Fruit fly (Drosophila melanogaster) whole organism, embryonic: ENCODE results near the gene CG32642.

Experiments
- Adf1 ChIP-seq: fragments of 200-800 bp; sonication (Bioruptor generic); IDR thresholded peaks from 2 replicates; pipeline ENCODE4 v1.3.6; 2022; ENCODE audit warnings: missing biosample characterization, missing genetic modification characterization
- CG10209 ChIP-seq: fragments of 200-800 bp; sonication (Bioruptor generic); optimal IDR thresholded peaks from 3 replicates; lab custom pipeline; 2017; ENCODE audit warnings: missing biosample characterization, mild to moderate bottlenecking, missing genetic modification characterization, missing genetic modification reagents
- CG10654 ChIP-seq: fragments of 200-800 bp; sonication (Bioruptor generic); optimal IDR thresholded peaks from 2 replicates; lab custom pipeline; 2016; ENCODE audit warnings: missing biosample characterization, missing genetic modification characterization
- CG10959 ChIP-seq: fragments of 200-800 bp; sonication (Bioruptor generic); IDR thresholded peaks from 2 replicates; pipeline ENCODE4 v1.3.6; 2022; ENCODE audit warnings: missing biosample characterization, missing genetic modification characterization
- CG10979 ChIP-seq: fragments of 200-800 bp; sonication (Bioruptor generic); optimal IDR thresholded peaks from 2 replicates; lab custom pipeline; 2018; ENCODE audit warnings: missing biosample characterization, mild to moderate bottlenecking, missing genetic modification characterization, moderate library complexity
- CG12769 ChIP-seq: fragments of 200-800 bp; sonication (Bioruptor generic); optimal IDR thresholded peaks from 2 replicates; lab custom pipeline; 2019; ENCODE audit warnings: missing biosample characterization, mild to moderate bottlenecking, missing genetic modification characterization, moderate library complexity
- CG13624 ChIP-seq: fragments of 200-800 bp; sonication (Bioruptor generic); optimal IDR thresholded peaks from 2 replicates; lab custom pipeline; 2016; ENCODE audit warnings: missing biosample characterization, missing genetic modification characterization
- CG13894 ChIP-seq: fragments of 200-800 bp; sonication (Bioruptor generic); optimal IDR thresholded peaks from 3 replicates; lab custom pipeline; 2018; ENCODE audit warnings: missing biosample characterization, mild to moderate bottlenecking, missing genetic modification characterization, moderate library complexity
- CG14441 ChIP-seq: fragments of 200-800 bp; sonication (Bioruptor generic); IDR thresholded peaks from 2 replicates; pipeline ENCODE4 v1.3.6; 2022; ENCODE audit warnings: missing biosample characterization, missing genetic modification characterization
- CG14667 ChIP-seq: fragments of 200-800 bp; sonication (Bioruptor generic); IDR thresholded peaks from 2 replicates; pipeline ENCODE4 v1.3.6; 2022; ENCODE audit warnings: missing biosample characterization, missing genetic modification characterization
- CG17186 ChIP-seq: fragments of 200-800 bp; sonication (Bioruptor generic); optimal IDR thresholded peaks from 3 replicates; lab custom pipeline; 2017; ENCODE audit warnings: missing biosample characterization, missing genetic modification reagents, missing genetic modification characterization
- CG17385 ChIP-seq: fragments of 200-800 bp; sonication (Bioruptor generic); optimal IDR thresholded peaks from 3 replicates; lab custom pipeline; 2018; ENCODE audit warnings: missing biosample characterization, mild to moderate bottlenecking, missing genetic modification characterization
- CG18599 ChIP-seq: fragments of 200-800 bp; sonication (Bioruptor generic); optimal IDR thresholded peaks from 3 replicates; lab custom pipeline; 2017; ENCODE audit warnings: missing biosample characterization, missing genetic modification characterization, mild to moderate bottlenecking, moderate library complexity, missing genetic modification reagents
- CG18764 ChIP-seq: fragments of 200-800 bp; sonication (Bioruptor generic); optimal IDR thresholded peaks from 3 replicates; lab custom pipeline; 2016; ENCODE audit warnings: missing biosample characterization, missing genetic modification characterization
- CG2120 ChIP-seq: fragments of 200-800 bp; sonication (Bioruptor generic); optimal IDR thresholded peaks from 3 replicates; lab custom pipeline; 2016; ENCODE audit warnings: missing biosample characterization, missing genetic modification characterization
- CG2199 ChIP-seq: fragments of 200-800 bp; sonication (Bioruptor generic); IDR thresholded peaks from 3 replicates; pipeline ENCODE4 v1.3.6; 2022; ENCODE audit warnings: missing biosample characterization, missing genetic modification characterization
- CG2712 ChIP-seq: fragments of 200-800 bp; optimal IDR thresholded peaks from 3 replicates; lab custom pipeline; 2019; ENCODE audit warnings: missing biosample characterization, mild to moderate bottlenecking, missing genetic modification characterization, moderate library complexity
- CG2889 ChIP-seq: fragments of 200-800 bp; sonication (Bioruptor generic); IDR thresholded peaks from 3 replicates; pipeline ENCODE4 v1.3.6; 2022; ENCODE audit warnings: missing biosample characterization, missing genetic modification characterization
- CG31441 ChIP-seq: fragments of 200-800 bp; sonication (Bioruptor generic); IDR thresholded peaks from 2 replicates; pipeline ENCODE4 v1.3.6; 2022; ENCODE audit warnings: missing biosample characterization, missing genetic modification characterization
- CG4424 ChIP-seq: fragments of 200-800 bp; sonication (Bioruptor generic); optimal IDR thresholded peaks from 3 replicates; lab custom pipeline; 2016; ENCODE audit warnings: missing biosample characterization, missing genetic modification characterization
- CG7556 ChIP-seq: fragments of 200-800 bp; sonication (Bioruptor generic); optimal IDR thresholded peaks from 2 replicates; lab custom pipeline; 2017; ENCODE audit warnings: missing biosample characterization, mild to moderate bottlenecking, missing genetic modification characterization
- CG8281 ChIP-seq: fragments of 200-800 bp; sonication (Bioruptor generic); optimal IDR thresholded peaks from 2 replicates; lab custom pipeline; 2018; ENCODE audit warnings: missing biosample characterization, mild to moderate bottlenecking, missing genetic modification characterization, moderate library complexity
- CG9727 ChIP-seq: fragments of 200-800 bp; sonication (Bioruptor generic); optimal IDR thresholded peaks from 3 replicates; lab custom pipeline; 2017; ENCODE audit warnings: missing biosample characterization, mild to moderate bottlenecking, missing genetic modification characterization
- D19A ChIP-seq: fragments of 200-800 bp; optimal IDR thresholded peaks from 3 replicates; lab custom pipeline; 2019; ENCODE audit warnings: missing biosample characterization, mild to moderate bottlenecking, missing genetic modification characterization, moderate library complexity
- Doc2 ChIP-seq: fragments of 200-800 bp; sonication (Bioruptor generic); IDR thresholded peaks from 2 replicates; pipeline ENCODE4 v1.3.6; 2022; ENCODE audit warnings: missing biosample characterization, missing genetic modification characterization
- ERR ChIP-seq: fragments of 200-800 bp; sonication (Bioruptor generic); optimal IDR thresholded peaks from 2 replicates; lab custom pipeline; 2016; ENCODE audit warnings: missing biosample characterization, missing genetic modification characterization
- GATAe ChIP-seq: fragments of 200-800 bp; sonication (Bioruptor generic); conservative IDR thresholded peaks from 2 replicates; pipeline ENCODE4 v1.3.6; 2022; ENCODE audit warnings: missing biosample characterization, missing genetic modification characterization
- Hand ChIP-seq: fragments of 200-800 bp; sonication (Bioruptor generic); optimal IDR thresholded peaks from 2 replicates; lab custom pipeline; 2017; ENCODE audit warnings: mild to moderate bottlenecking, missing biosample characterization, missing genetic modification reagents, missing genetic modification characterization
- Hmr ChIP-seq: fragments of 200-800 bp; sonication (Bioruptor generic); optimal IDR thresholded peaks from 3 replicates; lab custom pipeline; 2017; ENCODE audit warnings: mild to moderate bottlenecking, missing biosample characterization, missing genetic modification reagents, missing genetic modification characterization
- Hr39 ChIP-seq: fragments of >200 bp; optimal IDR thresholded peaks from 2 replicates; lab custom pipeline; 2017
- Lim3 ChIP-seq: fragments of 200-800 bp; sonication (Bioruptor generic); IDR thresholded peaks from 2 replicates; pipeline ENCODE4 v1.3.6; 2022; ENCODE audit warnings: missing biosample characterization, missing genetic modification characterization
- Mad ChIP-seq: fragments of 200-800 bp; sonication (Bioruptor generic); optimal IDR thresholded peaks from 2 replicates; lab custom pipeline; 2016; ENCODE audit warnings: missing biosample characterization, missing genetic modification characterization
- Stat92E ChIP-seq, 3 experiments: fragments of >200 bp in 2 of 3; fragments of 200-800 bp in 1 of 3; sonication (Bioruptor generic) in 1 of 3; optimal IDR thresholded peaks; 2 replicates each; lab custom pipeline; 2017 to 2019; ENCODE audit warnings: missing biosample characterization in 3 of 3, missing genetic modification characterization in 3 of 3, mild to moderate bottlenecking in 1 of 3, moderate library complexity in 1 of 3
- Trl ChIP-seq, 3 experiments: fragments of >200 bp in 2 of 3; fragments of 200-800 bp in 1 of 3; sonication (Bioruptor generic) in 1 of 3; optimal IDR thresholded peaks; 2 replicates in 1 of 3; 3 replicates in 2 of 3; lab custom pipeline; 2016 to 2017; ENCODE audit warnings: missing biosample characterization in 1 of 3, missing genetic modification characterization in 1 of 3
- ac ChIP-seq: fragments of 200-800 bp; sonication (Bioruptor generic); optimal IDR thresholded peaks from 3 replicates; lab custom pipeline; 2017; ENCODE audit warnings: missing biosample characterization, mild to moderate bottlenecking, missing genetic modification characterization
- disco-r ChIP-seq: fragments of 200-800 bp; sonication (Bioruptor generic); optimal IDR thresholded peaks from 2 replicates; lab custom pipeline; 2016; ENCODE audit warnings: missing biosample characterization, missing genetic modification characterization
- exex ChIP-seq: fragments of 200-800 bp; sonication (Bioruptor generic); optimal IDR thresholded peaks from 4 replicates; lab custom pipeline; 2018; ENCODE audit warnings: missing biosample characterization, mild to moderate bottlenecking, missing genetic modification characterization, moderate library complexity
- ftz-f1 ChIP-seq: fragments of 200-800 bp; sonication (Bioruptor generic); optimal IDR thresholded peaks from 2 replicates; lab custom pipeline; 2016; ENCODE audit warnings: missing biosample characterization, missing genetic modification characterization
- lab ChIP-seq: fragments of 200-800 bp; sonication (Bioruptor generic); optimal IDR thresholded peaks from 3 replicates; lab custom pipeline; 2017; ENCODE audit warnings: missing biosample characterization, missing genetic modification characterization, mild to moderate bottlenecking, moderate library complexity, missing genetic modification reagents
- mam ChIP-seq: fragments of 200-800 bp; sonication (Bioruptor generic); optimal IDR thresholded peaks from 3 replicates; lab custom pipeline; 2016; ENCODE audit warnings: missing biosample characterization, missing genetic modification characterization
- mirr ChIP-seq: fragments of 200-800 bp; sonication (Bioruptor generic); optimal IDR thresholded peaks from 3 replicates; lab custom pipeline; 2018; ENCODE audit warnings: missing biosample characterization, mild to moderate bottlenecking, missing genetic modification characterization
- mld ChIP-seq: fragments of 200-800 bp; sonication (Bioruptor generic); IDR thresholded peaks from 3 replicates; pipeline ENCODE4 v1.3.6; 2022; ENCODE audit warnings: missing biosample characterization, missing genetic modification characterization; ENCODE audit not compliant: partially characterized antibody
- prd ChIP-seq, 3 experiments: fragments of >200 bp in 2 of 3; fragments of 200-800 bp in 1 of 3; sonication (Bioruptor generic) in 1 of 3; optimal IDR thresholded peaks in 2 of 3; IDR thresholded peaks in 1 of 3; 2 replicates in 2 of 3; 3 replicates in 1 of 3; pipeline versions ENCODE4 v1.3.6 to Lab custom; 2017 to 2022; ENCODE audit warnings: missing biosample characterization in 1 of 3, missing genetic modification characterization in 1 of 3
- pzg ChIP-seq: fragments of 200-800 bp; sonication (Bioruptor generic); optimal IDR thresholded peaks from 3 replicates; lab custom pipeline; 2018; ENCODE audit warnings: missing biosample characterization, mild to moderate bottlenecking, missing genetic modification characterization, moderate library complexity
- sqz ChIP-seq: fragments of 200-800 bp; sonication (Bioruptor generic); optimal IDR thresholded peaks from 3 replicates; lab custom pipeline; 2018; ENCODE audit warnings: missing biosample characterization, mild to moderate bottlenecking, missing genetic modification characterization
- sug ChIP-seq: fragments of 200-800 bp; optimal IDR thresholded peaks from 2 replicates; lab custom pipeline; 2019; ENCODE audit warnings: missing biosample characterization, mild to moderate bottlenecking, missing genetic modification characterization, moderate library complexity
- tin ChIP-seq: fragments of 200-800 bp; sonication (Bioruptor generic); optimal IDR thresholded peaks from 3 replicates; lab custom pipeline; 2016; ENCODE audit warnings: missing biosample characterization, missing genetic modification characterization
- tio ChIP-seq: fragments of 200-800 bp; sonication (Bioruptor generic); optimal IDR thresholded peaks from 2 replicates; lab custom pipeline; 2017; ENCODE audit warnings: missing biosample characterization, missing genetic modification characterization, inconsistent platforms
- trh ChIP-seq: fragments of 200-800 bp; sonication (Bioruptor generic); optimal IDR thresholded peaks from 2 replicates; lab custom pipeline; 2016; ENCODE audit warnings: missing biosample characterization, missing genetic modification characterization

Gene CG32642

DNA sequence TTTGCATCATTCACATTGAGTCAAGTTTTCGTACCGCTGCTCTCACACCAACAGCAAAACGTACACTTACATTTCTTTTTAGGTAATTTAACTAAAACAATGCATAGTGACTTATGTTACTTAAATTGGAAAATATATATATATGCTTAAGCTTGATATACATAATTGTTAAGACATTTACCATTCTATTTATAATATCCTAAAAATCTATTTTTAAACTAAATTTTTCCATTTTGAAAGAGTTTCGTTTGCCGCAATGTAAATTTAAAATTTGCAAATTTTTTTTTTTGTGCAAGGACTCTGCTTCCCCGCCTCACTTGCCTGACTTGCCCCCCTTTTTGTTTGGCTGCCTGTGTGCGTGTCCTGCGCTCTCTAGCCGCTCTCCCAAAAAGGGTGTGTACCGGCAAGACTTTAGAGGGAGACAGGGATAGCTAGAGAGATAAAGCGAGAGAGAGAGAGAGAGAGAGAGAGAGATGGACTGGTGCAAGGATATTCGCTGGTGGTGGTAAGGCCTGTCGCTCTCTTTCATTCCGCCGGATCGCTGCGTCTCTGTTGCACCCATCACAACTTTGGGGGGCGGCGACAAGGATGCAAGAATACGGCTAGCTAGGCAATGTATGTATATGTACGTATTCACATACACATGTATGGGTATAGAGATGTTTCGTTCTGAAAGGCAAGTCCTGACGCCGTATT is 21.0 kb upstream of the CG32642 start (continued):
- no peak for TF ChIP-seq disco-r (GFP tag; lab: Kevin White, UChicago)
- no peak for TF ChIP-seq CG14441
- TF ChIP-seq CG7556 (GFP tag; lab: Kevin White, UChicago): peak; percentile 69
- no peak for TF ChIP-seq Doc2
- TF ChIP-seq CG17385 (GFP tag; lab: Kevin White, UChicago): peak; percentile 17
- no peak for TF ChIP-seq mirr (GFP tag; lab: Kevin White, UChicago)
- no peak for TF ChIP-seq CG17186 (GFP tag; lab: Kevin White, UChicago)
- peak; percentile 36 for TF ChIP-seq CG2120 (GFP tag; lab: Kevin White, UChicago)
- no peak for TF ChIP-seq Adf1
- no peak for TF ChIP-seq GATAe
- TF ChIP-seq CG18599: peak; percentile 82
- TF ChIP-seq Hand: peak; percentile 32
- peak; percentile 28 for TF ChIP-seq CG10209 (GFP tag; lab: Kevin White, UChicago)
- TF ChIP-seq D19A: peak; percentile 56
- TF ChIP-seq CG9727 (GFP tag; lab: Kevin White, UChicago): peak; percentile 54
- no peak for TF ChIP-seq tin
- peak; percentile 70 for TF ChIP-seq CG31441 (GFP tag; lab: Robert Waterston, UW)
- TF ChIP-seq Stat92E (GFP tag; optimal IDR thresholded peaks at IDR 0.05; lab: Kevin White, UChicago): no peak
- no peak for TF ChIP-seq mld (GFP tag; lab: Robert Waterston, UW)
- peak; percentile 26 for TF ChIP-seq exex (tag; lab: Kevin White, UChicago)
- no peak for TF ChIP-seq Lim3 (GFP tag; lab: Robert Waterston, UW)
- TF ChIP-seq CG13624: no peak
- no peak for TF ChIP-seq CG8281 (tag; lab: Kevin White, UChicago)
- TF ChIP-seq trh (GFP tag; lab: Kevin White, UChicago): no peak
- TF ChIP-seq tio (GFP tag; lab: Kevin White, UChicago): no peak
- peak; percentile 67 for TF ChIP-seq lab
- TF ChIP-seq CG10654: no peak
- no peak for TF ChIP-seq ac (GFP tag; lab: Kevin White, UChicago)
- TF ChIP-seq CG2889: no peak
- peak; percentile 57 for TF ChIP-seq CG2712
- no peak for TF ChIP-seq pzg (GFP tag; lab: Kevin White, UChicago)
- no peak for TF ChIP-seq prd (optimal IDR thresholded peaks at IDR 0.05; lab: Kevin White, UChicago)
- TF ChIP-seq prd (GFP tag; IDR thresholded peaks at IDR 0.05; lab: Robert Waterston, UW): peak; percentile 35; the same call in 1 of the 3 replicates
- no peak for TF ChIP-seq Hr39 (lab: Kevin White, UChicago)
- TF ChIP-seq CG10959 (GFP tag; lab: Robert Waterston, UW): no peak
- TF ChIP-seq CG10979 (tag; lab: Kevin White, UChicago): peak; percentile 60
- TF ChIP-seq Hmr (GFP tag; lab: Kevin White, UChicago): peak; percentile 72
- no peak for TF ChIP-seq mam (GFP tag; lab: Kevin White, UChicago)
- TF ChIP-seq CG4424 (GFP tag; lab: Kevin White, UChicago): no peak
- TF ChIP-seq sug (tag; lab: Kevin White, UChicago): peak; percentile 12
- no peak for TF ChIP-seq CG12769 (tag; lab: Kevin White, UChicago)
- TF ChIP-seq ERR (GFP tag; lab: Kevin White, UChicago): no peak
- TF ChIP-seq sqz (GFP tag; lab: Kevin White, UChicago): peak; percentile 39
- TF ChIP-seq Trl (optimal IDR thresholded peaks at IDR 0.05; lab: Kevin White, UChicago): peak; percentile 70 to 80
- no peak for TF ChIP-seq Trl (GFP tag; optimal IDR thresholded peaks at IDR 0.05; lab: Kevin White, UChicago)
- TF ChIP-seq CG18764 (GFP tag; lab: Kevin White, UChicago): no peak
- no peak for TF ChIP-seq Mad (GFP tag; lab: Kevin White, UChicago)
- TF ChIP-seq CG14667 (GFP tag; lab: Robert Waterston, UW): no peak
- no peak for TF ChIP-seq ftz-f1 (GFP tag; lab: Kevin White, UChicago)
- no peak for TF ChIP-seq CG2199 (GFP tag; lab: Robert Waterston, UW)
- peak; percentile 24 for TF ChIP-seq CG13894
